ENCODE assay signal across 3 fruit fly cellular contexts in the genomic region with DNA sequence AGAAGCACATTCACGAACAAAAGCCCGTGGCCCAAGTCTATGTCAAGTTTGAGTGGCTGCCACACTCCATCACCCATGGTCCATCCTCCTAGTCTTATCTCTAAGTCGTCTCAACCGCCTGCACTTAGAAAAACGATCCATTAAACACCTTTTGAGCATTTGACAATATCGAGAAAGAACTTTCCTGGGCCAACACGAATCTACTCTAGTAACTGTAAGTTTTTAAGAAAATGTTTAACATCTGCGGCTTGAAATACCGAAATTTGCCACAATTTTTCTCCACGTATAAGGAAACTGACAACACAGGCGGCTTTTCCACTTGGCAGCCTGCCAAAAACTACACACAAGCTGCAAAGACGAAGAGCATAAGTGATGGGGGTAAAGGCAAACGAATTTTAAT.
A peak's percentile ranks its signal among the peaks of the same experiment; 100 is the strongest.
TF ChIP-seq lines count a peak whose summit lies in the region.

No protein-coding gene starts in this region.

- no peak for TF ChIP-seq CTCF in whole organism, embryonic (GFP tag; optimal IDR thresholded peaks at IDR 0.05; lab: Kevin White, UChicago)

TF ChIP-seq in whole organism, embryonic, 481 proteins besides CTCF, POLR2A, EP300 and RAD21:
- TF ChIP-seq prd (optimal IDR thresholded peaks at IDR 0.05; lab: Kevin White, UChicago), result no peak
- 0 out of 3 replicates have a peak, but pooled peaks have one; percentile 28 for TF ChIP-seq prd (GFP tag; IDR thresholded peaks at IDR 0.05; lab: Robert Waterston, UW)
- TF ChIP-seq gem (tag; optimal IDR thresholded peaks at IDR 0.05; lab: Kevin White, UChicago), result peak; percentile 4
- TF ChIP-seq sens (GFP tag; lab: Kevin White, UChicago), result peak; percentile 66
- no peak for TF ChIP-seq Fer3 (tag; optimal IDR thresholded peaks at IDR 0.05; lab: Kevin White, UChicago)
- 0 out of 2 replicates have a peak, but pooled peaks have one; percentile 15 for TF ChIP-seq CG14014 (GFP tag; IDR thresholded peaks at IDR 0.05; lab: Robert Waterston, UW)
- TF ChIP-seq Med (GFP tag; lab: Kevin White, UChicago), result peak; percentile 46
- no peak for TF ChIP-seq crol (GFP tag; IDR thresholded peaks at IDR 0.05; lab: Robert Waterston, UW)
- 0 out of 2 replicates have a peak, but pooled peaks have one; percentile 31 for TF ChIP-seq Drgx (GFP tag; IDR thresholded peaks at IDR 0.05; lab: Robert Waterston, UW)
- TF ChIP-seq dysf (GFP tag; IDR thresholded peaks at IDR 0.05; lab: Robert Waterston, UW), result peak; percentile 17; the same call in 1 of the 3 replicates
- TF ChIP-seq CG10147 (GFP tag; optimal IDR thresholded peaks at IDR 0.05; lab: Kevin White, UChicago), result no peak
- peak; percentile 69 for TF ChIP-seq Ets65A (GFP tag; lab: Kevin White, UChicago)

TF ChIP-seq in whole organism, prepupa, 60 proteins besides CTCF, POLR2A, EP300 and RAD21:
- TF ChIP-seq cyc (GFP tag; optimal IDR thresholded peaks at IDR 0.05; lab: Kevin White, UChicago) (no peak), CG4318 (GFP tag; optimal IDR thresholded peaks at IDR 0.05; lab: Kevin White, UChicago) (no peak), Met (GFP tag; optimal IDR thresholded peaks at IDR 0.05; lab: Kevin White, UChicago) (no peak), CG32006 (GFP tag; optimal IDR thresholded peaks at IDR 0.05; lab: Kevin White, UChicago) (peak; percentile 49), acj6 (GFP tag; optimal IDR thresholded peaks at IDR 0.05; lab: Kevin White, UChicago) (no peak), Lpt (GFP tag; optimal IDR thresholded peaks at IDR 0.05; lab: Kevin White, UChicago) (no peak), Hr4 (GFP tag; optimal IDR thresholded peaks at IDR 0.05; lab: Kevin White, UChicago) (peak; percentile 17), CG6163 (GFP tag; IDR thresholded peaks at IDR 0.05; lab: Robert Waterston, UW) (peak; percentile 55; the same call in 2 of the 3 replicates), eg (GFP tag; IDR thresholded peaks at IDR 0.05; lab: Robert Waterston, UW) (peak; percentile 44; the same call in 1 of the 3 replicates), Sox14 (GFP tag; optimal IDR thresholded peaks at IDR 0.05; lab: Kevin White, UChicago) (no peak), CG6854 (GFP tag; optimal IDR thresholded peaks at IDR 0.05; lab: Kevin White, UChicago) (no peak), CG15336 (GFP tag; IDR thresholded peaks at IDR 0.05; lab: Robert Waterston, UW) (peak; percentile 53), achi (GFP tag; optimal IDR thresholded peaks at IDR 0.05; lab: Kevin White, UChicago) (no peak), CG10631 (GFP tag; optimal IDR thresholded peaks at IDR 0.05; lab: Kevin White, UChicago) (peak; percentile 17), Eip78C (GFP tag; lab: Kevin White, UChicago) (peak; percentile 4)

TF ChIP-seq in whole organism, pupa, 21 proteins besides CTCF, POLR2A, EP300 and RAD21:
- TF ChIP-seq CG14655 (GFP tag; optimal IDR thresholded peaks at IDR 0.05; lab: Kevin White, UChicago), result peak; percentile 58
- TF ChIP-seq CG4496 (GFP tag; IDR thresholded peaks at IDR 0.05; lab: Robert Waterston, UW), result no peak
- TF ChIP-seq CG8301 (tag; optimal IDR thresholded peaks at IDR 0.05; lab: Kevin White, UChicago), result peak; percentile 40
